Worm (Caenorhabditis elegans) whole organism, late embryonic: ENCODE data around the gene C23H3.2.

Experiments
- C38D4.7 ChIP-seq: fragments of 200-800 bp; sonication (Bioruptor generic); optimal IDR thresholded peaks from 2 replicates; lab custom pipeline; 2018; ENCODE audit warnings: mild to moderate bottlenecking, missing genetic modification characterization, moderate library complexity, missing compliant biosample characterization
- K02D7.2 ChIP-seq: sonication (generic microtip); optimal IDR thresholded peaks from 2 replicates; lab custom pipeline; 2017; ENCODE audit warnings: mild to moderate bottlenecking, missing genetic modification characterization, missing compliant biosample characterization
- Y22D7AL.16 ChIP-seq: sonication (generic microtip); optimal IDR thresholded peaks from 2 replicates; lab custom pipeline; 2016; ENCODE audit warnings: missing genetic modification characterization, missing compliant biosample characterization
- ahr-1 ChIP-seq: sonication (generic microtip); optimal IDR thresholded peaks from 2 replicates; lab custom pipeline; 2016; ENCODE audit warnings: missing genetic modification characterization, missing compliant biosample characterization
- ceh-14 ChIP-seq: sonication (generic microtip); optimal IDR thresholded peaks from 2 replicates; lab custom pipeline; 2016; ENCODE audit warnings: missing genotype, missing genetic modification characterization, missing compliant biosample characterization
- ceh-24 ChIP-seq: sonication (generic microtip); optimal IDR thresholded peaks from 2 replicates; lab custom pipeline; 2016; ENCODE audit warnings: mild to moderate bottlenecking, missing genetic modification characterization, missing compliant biosample characterization
- ceh-34 ChIP-seq: sonication (generic microtip); optimal IDR thresholded peaks from 2 replicates; lab custom pipeline; 2016; ENCODE audit warnings: mild to moderate bottlenecking, missing genetic modification characterization, missing compliant biosample characterization
- ceh-45 ChIP-seq: fragments of 200-800 bp; sonication (Bioruptor generic); IDR thresholded peaks from 2 replicates; pipeline ENCODE4 v1.3.6; 2022; ENCODE audit warnings: missing genetic modification reagents, missing genetic modification characterization, missing compliant biosample characterization
- ceh-48 ChIP-seq: sonication (generic microtip); optimal IDR thresholded peaks from 2 replicates; lab custom pipeline; 2016; ENCODE audit warnings: missing genetic modification characterization, inconsistent platforms, missing compliant biosample characterization
- ceh-6 ChIP-seq: fragments of 200-800 bp; sonication (Bioruptor generic); optimal IDR thresholded peaks from 2 replicates; lab custom pipeline; 2018; ENCODE audit warnings: mild to moderate bottlenecking, missing genetic modification characterization, missing compliant biosample characterization
- ceh-9 ChIP-seq: sonication (generic microtip); optimal IDR thresholded peaks from 2 replicates; lab custom pipeline; 2016; ENCODE audit warnings: mild to moderate bottlenecking, missing genetic modification characterization, inconsistent platforms, missing compliant biosample characterization
- che-1 ChIP-seq: sonication (generic microtip); optimal IDR thresholded peaks from 2 replicates; lab custom pipeline; 2016; ENCODE audit warnings: mild to moderate bottlenecking, missing genetic modification characterization, missing compliant biosample characterization
- ets-4 ChIP-seq: sonication (generic microtip); optimal IDR thresholded peaks from 2 replicates; lab custom pipeline; 2016; ENCODE audit warnings: missing genetic modification characterization, missing compliant biosample characterization
- eyg-1 ChIP-seq: sonication (generic microtip); optimal IDR thresholded peaks from 2 replicates; lab custom pipeline; 2016; ENCODE audit warnings: missing genotype, missing genetic modification characterization, missing compliant biosample characterization
- fax-1 ChIP-seq: sonication (generic microtip); optimal IDR thresholded peaks from 2 replicates; lab custom pipeline; 2016; ENCODE audit warnings: missing genotype, missing genetic modification characterization, missing compliant biosample characterization
- fkh-10 ChIP-seq: fragments of 150-350 bp; optimal IDR thresholded peaks from 2 replicates; lab custom pipeline; 2014; ENCODE audit warnings: missing biosample characterization, missing genetic modification reagents, missing genetic modification characterization
- fkh-6 ChIP-seq: sonication (generic microtip); optimal IDR thresholded peaks from 2 replicates; lab custom pipeline; 2016; ENCODE audit warnings: missing genetic modification characterization, missing compliant biosample characterization
- gmeb-2 ChIP-seq: sonication (generic microtip); optimal IDR thresholded peaks from 2 replicates; lab custom pipeline; 2016; ENCODE audit warnings: missing genetic modification characterization, inconsistent platforms, missing compliant biosample characterization
- hlh-13 ChIP-seq: fragments of 200-800 bp; sonication (Bioruptor generic); optimal IDR thresholded peaks from 2 replicates; lab custom pipeline; 2018; ENCODE audit warnings: mild to moderate bottlenecking, missing genetic modification characterization, missing compliant biosample characterization
- hlh-15 ChIP-seq: sonication (generic microtip); optimal IDR thresholded peaks from 2 replicates; lab custom pipeline; 2016; ENCODE audit warnings: missing genetic modification characterization, missing compliant biosample characterization
- hlh-30 ChIP-seq: sonication (generic microtip); optimal IDR thresholded peaks from 2 replicates; lab custom pipeline; 2017; ENCODE audit warnings: antibody characterized with exemption, missing genetic modification characterization, missing compliant biosample characterization; ENCODE audit not compliant: insufficient read depth
- hlh-6 ChIP-seq: sonication (generic microtip); optimal IDR thresholded peaks from 2 replicates; lab custom pipeline; 2016; ENCODE audit warnings: missing genotype, missing genetic modification characterization, missing compliant biosample characterization
- lin-11 ChIP-seq: fragments of 200-800 bp; sonication (Bioruptor generic); optimal IDR thresholded peaks from 2 replicates; lab custom pipeline; 2018; ENCODE audit warnings: mild to moderate bottlenecking, missing genetic modification characterization, missing compliant biosample characterization
- madf-2 ChIP-seq: sonication (generic microtip); optimal IDR thresholded peaks from 2 replicates; lab custom pipeline; 2017; ENCODE audit warnings: missing genetic modification characterization, missing compliant biosample characterization
- nfya-1 ChIP-seq: sonication (generic microtip); optimal IDR thresholded peaks from 2 replicates; lab custom pipeline; 2017; ENCODE audit warnings: missing genetic modification characterization, mild to moderate bottlenecking, missing compliant biosample characterization, antibody characterized with exemption, moderate library complexity
- nhr-11 ChIP-seq: fragments of 150-350 bp; optimal IDR thresholded peaks from 2 replicates; lab custom pipeline; 2014; ENCODE audit warnings: missing biosample characterization, missing genetic modification characterization
- nhr-232 ChIP-seq: sonication (generic microtip); optimal IDR thresholded peaks from 2 replicates; lab custom pipeline; 2016; ENCODE audit warnings: missing genetic modification characterization, missing compliant biosample characterization
- npax-4 ChIP-seq: sonication (generic microtip); optimal IDR thresholded peaks from 2 replicates; lab custom pipeline; 2016; ENCODE audit warnings: missing genetic modification characterization, missing compliant biosample characterization
- pag-3 ChIP-seq: sonication (generic microtip); optimal IDR thresholded peaks from 2 replicates; lab custom pipeline; 2016; ENCODE audit warnings: missing compliant biosample characterization, missing genetic modification characterization, borderline replicate concordance
- pat-9 ChIP-seq: fragments of 200-800 bp; sonication (Bioruptor generic); optimal IDR thresholded peaks from 2 replicates; lab custom pipeline; 2018; ENCODE audit warnings: mild to moderate bottlenecking, missing genetic modification characterization, moderate library complexity, missing compliant biosample characterization
- pqm-1 ChIP-seq: sonication (generic microtip); optimal IDR thresholded peaks from 2 replicates; lab custom pipeline; 2016; ENCODE audit warnings: missing genetic modification characterization, missing compliant biosample characterization
- pros-1 ChIP-seq: fragments of 150-350 bp; optimal IDR thresholded peaks from 2 replicates; lab custom pipeline; 2014; ENCODE audit warnings: missing biosample characterization, missing genetic modification reagents, missing genetic modification characterization
- ref-2 ChIP-seq: sonication (generic microtip); optimal IDR thresholded peaks from 2 replicates; lab custom pipeline; 2016; ENCODE audit warnings: missing genetic modification characterization, missing compliant biosample characterization
- rnt-1 ChIP-seq: sonication (generic microtip); optimal IDR thresholded peaks from 2 replicates; lab custom pipeline; 2016; ENCODE audit warnings: missing genetic modification characterization, missing compliant biosample characterization
- sdc-2 ChIP-seq: sonication (generic microtip); optimal IDR thresholded peaks from 2 replicates; lab custom pipeline; 2016; ENCODE audit warnings: missing genotype, missing genetic modification characterization, missing compliant biosample characterization
- sox-4 ChIP-seq: sonication (generic microtip); optimal IDR thresholded peaks from 2 replicates; lab custom pipeline; 2017; ENCODE audit warnings: mild to moderate bottlenecking, missing genetic modification characterization, inconsistent platforms, missing compliant biosample characterization
- syd-9 ChIP-seq: sonication (generic microtip); optimal IDR thresholded peaks from 2 replicates; lab custom pipeline; 2016; ENCODE audit warnings: mild to moderate bottlenecking, missing genetic modification characterization, moderate library complexity, missing compliant biosample characterization
- tbx-2 ChIP-seq: sonication (generic microtip); optimal IDR thresholded peaks from 2 replicates; lab custom pipeline; 2016; ENCODE audit warnings: missing genetic modification characterization, missing compliant biosample characterization
- tbx-7 ChIP-seq: sonication (generic microtip); optimal IDR thresholded peaks from 2 replicates; lab custom pipeline; 2016; ENCODE audit warnings: missing genotype, missing genetic modification characterization, missing compliant biosample characterization
- unc-3 ChIP-seq, 2 experiments: fragments of 200-800 bp in 1 of 2; sonication (Bioruptor generic) in 1 of 2; sonication (generic microtip) in 1 of 2; conservative IDR thresholded peaks in 1 of 2; optimal IDR thresholded peaks in 1 of 2; 2 replicates each; pipeline versions ENCODE4 v1.3.6 to Lab custom; 2016 to 2022; ENCODE audit warnings: missing compliant biosample characterization in 2 of 2, missing genetic modification characterization in 2 of 2, missing genetic modification reagents in 1 of 2
- unc-42 ChIP-seq: sonication (generic microtip); optimal IDR thresholded peaks from 2 replicates; lab custom pipeline; 2016; ENCODE audit warnings: missing genotype, missing genetic modification characterization, missing compliant biosample characterization
- unc-55 ChIP-seq: sonication (generic microtip); optimal IDR thresholded peaks from 2 replicates; lab custom pipeline; 2017; ENCODE audit warnings: missing biosample characterization, missing genetic modification reagents, missing genetic modification characterization
- unc-86 ChIP-seq: sonication (generic microtip); optimal IDR thresholded peaks from 2 replicates; lab custom pipeline; 2016; ENCODE audit warnings: missing genetic modification characterization, missing compliant biosample characterization
- zip-5 ChIP-seq: sonication (generic microtip); optimal IDR thresholded peaks from 2 replicates; lab custom pipeline; 2016; ENCODE audit warnings: missing genetic modification characterization, missing compliant biosample characterization
- ztf-16 ChIP-seq: sonication (generic microtip); optimal IDR thresholded peaks from 2 replicates; lab custom pipeline; 2017; ENCODE audit warnings: missing genetic modification characterization, missing compliant biosample characterization

Gene C23H3.2

DNA sequence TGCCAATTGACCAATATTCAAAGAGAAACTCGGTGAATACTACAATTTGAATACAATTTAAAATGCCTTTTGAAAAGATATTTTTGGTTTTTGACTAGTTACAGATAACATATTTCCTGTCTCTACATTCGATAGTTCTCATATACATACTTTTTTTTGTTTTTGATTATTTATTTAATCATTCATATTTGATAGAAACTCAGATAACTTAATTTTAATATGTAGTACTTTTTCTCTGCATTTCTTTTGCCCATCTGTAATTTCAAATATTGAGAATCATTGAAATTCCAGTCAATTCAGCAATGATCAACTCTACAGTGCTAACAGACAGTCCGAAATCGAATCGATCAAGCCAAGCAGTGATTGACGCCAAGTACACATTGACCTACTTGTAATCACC lies at the start of gene C23H3.2:
Gene C23H3.2, plus strand, starts transcription at position 301 of the 400 bp plus-strand sequence.
- TF ChIP-seq madf-2 (tag; lab: Kevin White, UChicago) (no peak), fkh-10 (GFP tag; lab: Kevin White, UChicago) (no peak), C38D4.7 (GFP tag; lab: Kevin White, UChicago) (no peak), hlh-13 (GFP tag; lab: Kevin White, UChicago) (no peak), pros-1 (tag; lab: Kevin White, UChicago) (no peak), hlh-15 (tag; lab: Kevin White, UChicago) (no peak), pqm-1 (no peak), pag-3 (tag; lab: Kevin White, UChicago) (no peak), ceh-14 (tag; lab: Kevin White, UChicago) (no peak), fax-1 (tag; lab: Kevin White, UChicago) (no peak), unc-42 (tag; lab: Kevin White, UChicago) (no peak), tbx-2 (tag; lab: Kevin White, UChicago) (no peak), hlh-30 (tag; lab: Kevin White, UChicago) (no peak), nhr-232 (tag; lab: Kevin White, UChicago) (no peak), syd-9 (tag; lab: Kevin White, UChicago) (no peak), tbx-7 (no peak), ceh-24 (tag; lab: Kevin White, UChicago) (no peak)
- TF ChIP-seq, all 69 proteins: peak for 0

DNA sequence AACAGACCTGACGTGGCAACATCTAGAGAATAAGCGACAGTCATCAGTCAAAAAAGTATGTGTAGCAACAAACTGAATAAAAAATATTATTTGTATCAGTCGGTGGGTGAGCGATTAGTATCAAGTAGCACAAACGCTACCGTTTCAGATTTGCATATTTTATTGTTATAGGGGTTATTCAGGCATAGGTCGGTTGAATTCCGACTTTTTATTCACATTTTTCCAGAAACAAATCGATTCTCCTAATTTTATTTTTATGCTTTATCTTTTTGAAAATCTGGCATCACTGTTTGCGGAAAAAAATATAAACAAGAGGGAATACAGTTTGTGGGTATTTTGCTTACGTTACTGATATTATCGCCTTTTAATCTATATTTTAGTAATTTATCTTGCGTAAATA lies 49.3 kb upstream of the C23H3.2 start, which contains the start of gene best-4:
Gene best-4, minus strand, starts transcription at position 101 of the 400 bp plus-strand sequence.
- TF ChIP-seq ceh-14 (tag; lab: Kevin White, UChicago) (no peak), ahr-1 (tag; lab: Kevin White, UChicago) (no peak), ceh-34 (tag; lab: Kevin White, UChicago) (no peak), sox-4 (tag; lab: Kevin White, UChicago) (no peak), ceh-6 (no peak), ref-2 (no peak), ceh-48 (tag; lab: Kevin White, UChicago) (no peak), unc-3 (GFP tag; conservative IDR thresholded peaks at IDR 0.05; lab: Robert Waterston, UW) (no peak), unc-3 (tag; optimal IDR thresholded peaks at IDR 0.05; lab: Kevin White, UChicago) (no peak), ztf-16 (tag; lab: Kevin White, UChicago) (no peak), fkh-6 (tag; lab: Kevin White, UChicago) (no peak), sdc-2 (tag; lab: Kevin White, UChicago) (no peak)

DNA sequence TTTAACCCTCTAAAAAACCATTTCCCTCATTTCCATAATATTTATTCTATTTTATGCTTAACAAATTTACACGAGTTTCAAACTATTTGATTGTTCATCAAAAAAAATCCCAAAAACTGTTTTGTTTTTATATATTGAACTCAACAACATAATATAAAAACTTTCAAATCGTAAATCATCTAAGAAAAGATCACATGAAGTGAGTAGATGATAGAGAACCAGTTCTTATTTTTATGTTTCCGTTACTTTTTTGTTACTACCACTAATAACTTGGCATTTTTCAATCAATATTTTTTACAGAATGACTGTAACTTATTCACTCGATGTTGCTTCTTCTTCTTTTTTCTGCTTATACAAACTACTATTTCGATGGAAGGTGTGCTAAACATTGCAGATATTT lies 48.4 kb upstream of the C23H3.2 start, which contains the start of gene best-3:
Gene best-3, plus strand, starts transcription at position 301 of the 400 bp plus-strand sequence.
- no peak for TF ChIP-seq pag-3 (tag; lab: Kevin White, UChicago)

DNA sequence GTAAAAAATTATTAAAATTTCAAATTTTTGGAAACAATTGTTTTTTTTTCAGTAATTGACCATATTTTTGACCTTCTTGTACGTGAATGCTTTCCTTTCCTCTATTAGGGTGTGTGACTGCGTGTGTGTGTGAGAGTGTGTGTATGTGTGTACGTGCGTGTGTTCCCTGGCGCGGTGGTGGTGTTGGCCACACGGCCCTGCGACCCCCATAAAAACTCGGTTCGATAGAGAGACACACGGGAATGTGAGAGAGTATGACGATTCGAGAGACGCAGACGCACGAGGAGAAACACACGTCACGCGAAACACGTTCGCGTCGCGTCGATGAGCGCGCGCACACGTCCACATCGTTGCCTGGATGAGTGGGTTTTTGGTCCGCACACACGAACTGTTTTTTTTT lies 42.3 kb upstream of the C23H3.2 start:
- peak; percentile 74 for TF ChIP-seq rnt-1 (tag; lab: Kevin White, UChicago)
- TF ChIP-seq zip-5 (tag; lab: Kevin White, UChicago): no peak
- TF ChIP-seq nfya-1: peak; percentile 5
- peak; percentile 10 for TF ChIP-seq pqm-1
- no peak for TF ChIP-seq gmeb-2 (tag; lab: Kevin White, UChicago)
- TF ChIP-seq pros-1 (tag; lab: Kevin White, UChicago): no peak
- TF ChIP-seq pag-3 (tag; lab: Kevin White, UChicago): no peak
- TF ChIP-seq ceh-45 (GFP tag; lab: Robert Waterston, UW): no peak
- TF ChIP-seq syd-9 (tag; lab: Kevin White, UChicago): no peak
- no peak for TF ChIP-seq ahr-1 (tag; lab: Kevin White, UChicago)
- no peak for TF ChIP-seq ets-4 (tag; lab: Kevin White, UChicago)
- TF ChIP-seq K02D7.2 (tag; lab: Kevin White, UChicago): no peak
- TF ChIP-seq npax-4 (tag; lab: Kevin White, UChicago): no peak
- no peak for TF ChIP-seq pat-9 (tag; lab: Kevin White, UChicago)
- no peak for TF ChIP-seq ceh-9
- TF ChIP-seq che-1: no peak
- TF ChIP-seq Y22D7AL.16 (tag; lab: Kevin White, UChicago): no peak
- no peak for TF ChIP-seq eyg-1 (tag; lab: Kevin White, UChicago)
- TF ChIP-seq hlh-6 (tag; lab: Kevin White, UChicago): no peak
- TF ChIP-seq nhr-11 (tag; lab: Kevin White, UChicago): no peak
- TF ChIP-seq ceh-14 (tag; lab: Kevin White, UChicago): peak; percentile 2
- no peak for TF ChIP-seq tbx-7
- TF ChIP-seq hlh-13 (GFP tag; lab: Kevin White, UChicago): no peak
- TF ChIP-seq C38D4.7 (GFP tag; lab: Kevin White, UChicago): no peak
- no peak for TF ChIP-seq ztf-16 (tag; lab: Kevin White, UChicago)
- TF ChIP-seq unc-55: peak; percentile 61
- no peak for TF ChIP-seq lin-11 (tag; lab: Kevin White, UChicago)
- no peak for TF ChIP-seq unc-86 (tag; lab: Kevin White, UChicago)
